Fruit fly (Drosophila melanogaster): ENCODE data around the gene CG7627.
A peak's percentile ranks its signal among the peaks of the same experiment; 100 is the strongest.

The CG7627 gene

dm6 chr2L:8311091-8311490, 51.2 kb downstream of the CG7627 start, which contains the start of the genes CG7810 and CG7806 (continued):
- TF ChIP-seq Abd-B (GFP tag; optimal IDR thresholded peaks at IDR 0.05), result no peak

DNA sequence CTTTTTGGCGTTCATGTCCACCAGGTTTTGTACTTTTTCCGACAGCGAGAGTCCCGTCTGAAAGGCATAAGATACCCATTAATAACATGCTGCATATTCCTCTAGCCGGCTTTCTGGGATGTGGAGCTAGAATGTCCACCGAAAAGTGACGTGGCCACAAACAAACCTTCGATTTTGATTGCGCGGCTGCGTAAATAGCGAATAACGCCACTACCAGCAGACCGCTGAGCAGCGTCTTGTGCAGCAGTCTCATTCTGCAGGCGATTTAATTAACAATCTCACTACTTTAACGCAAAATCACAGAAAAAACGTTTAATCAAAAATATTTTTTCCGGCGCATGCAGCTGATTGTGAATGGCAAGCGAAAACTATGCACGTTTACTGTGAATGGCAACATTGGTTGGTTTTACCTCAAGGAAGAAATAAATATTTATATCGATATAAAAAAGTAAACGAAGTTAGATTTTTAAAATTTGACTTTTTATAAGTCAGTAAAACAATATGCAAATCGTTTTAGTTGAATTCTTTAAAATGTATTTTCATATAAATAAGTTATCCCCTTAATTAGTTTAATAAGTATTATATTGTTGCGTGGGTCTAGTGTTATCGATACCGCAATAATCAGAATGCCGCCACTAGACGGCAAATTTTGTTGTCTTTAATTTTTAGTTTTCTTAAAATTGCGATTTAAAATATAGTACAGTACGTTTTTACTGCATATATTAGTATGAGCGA, 54.3 kb downstream of the CG7627 start, which contains the start of the genes Ostgamma and Mettl14:
Gene Ostgamma, minus strand, starts transcription at position 376 of the 735 bp plus-strand sequence.
Gene Mettl14, plus strand, starts transcription at position 611 of the 735 bp plus-strand sequence.
- TF ChIP-seq ey (GFP tag; optimal IDR thresholded peaks at IDR 0.05) (no peak), woc (GFP tag; optimal IDR thresholded peaks at IDR 0.05) (no peak), Sp1 (GFP tag; optimal IDR thresholded peaks at IDR 0.05) (no peak), psq (GFP tag; optimal IDR thresholded peaks at IDR 0.05) (peak; percentile 9), CG32264 (GFP tag; optimal IDR thresholded peaks at IDR 0.05) (no peak), pan (optimal IDR thresholded peaks at IDR 0.05) (no peak), sage (GFP tag; optimal IDR thresholded peaks at IDR 0.05) (no peak), dmrt93B (GFP tag; optimal IDR thresholded peaks at IDR 0.05) (no peak), CG9705 (GFP tag; optimal IDR thresholded peaks at IDR 0.05) (no peak), CrebA (GFP tag; optimal IDR thresholded peaks at IDR 0.05; ENCODE audit: borderline replicate concordance) (no peak), Hr83 (GFP tag; optimal IDR thresholded peaks at IDR 0.05; ENCODE audit: poor library complexity, severe bottlenecking) (no peak), Rel (GFP tag; optimal IDR thresholded peaks at IDR 0.05) (no peak), Rel (tag; optimal IDR thresholded peaks at IDR 0.05) (peak; percentile 46), jim (GFP tag; optimal IDR thresholded peaks at IDR 0.05) (no peak), Abd-B (GFP tag; optimal IDR thresholded peaks at IDR 0.05) (no peak), h (GFP tag; optimal IDR thresholded peaks at IDR 0.05) (no peak), Dfd (GFP tag; optimal IDR thresholded peaks at IDR 0.05) (no peak), HLH106 (tag; optimal IDR thresholded peaks at IDR 0.05) (peak; percentile 21), Mio (GFP tag; optimal IDR thresholded peaks at IDR 0.05) (no peak), tai (GFP tag; optimal IDR thresholded peaks at IDR 0.05) (no peak), br (GFP tag; optimal IDR thresholded peaks at IDR 0.05) (no peak), usp (GFP tag; optimal IDR thresholded peaks at IDR 0.05) (no peak), brk (GFP tag; optimal IDR thresholded peaks at IDR 0.05) (no peak), GATAd (GFP tag; optimal IDR thresholded peaks at IDR 0.05) (no peak), rgr (GFP tag; optimal IDR thresholded peaks at IDR 0.05) (no peak), lola (GFP tag; optimal IDR thresholded peaks at IDR 0.05) (no peak), dsf (GFP tag; optimal IDR thresholded peaks at IDR 0.05; ENCODE audit: borderline replicate concordance) (peak; percentile 29), Jra (GFP tag; optimal IDR thresholded peaks at IDR 0.05) (peak; percentile 40), sv (GFP tag; optimal IDR thresholded peaks at IDR 0.05) (peak; percentile 15), Hr78 (GFP tag; optimal IDR thresholded peaks at IDR 0.05) (no peak), OdsH (GFP tag; optimal IDR thresholded peaks at IDR 0.05) (peak; percentile 24), dl (GFP tag; optimal IDR thresholded peaks at IDR 0.05; ENCODE audit: insufficient read depth in 1 of 2, partially characterized antibody in 2 of 2) (no peak), Dif (GFP tag; optimal IDR thresholded peaks at IDR 0.05; ENCODE audit: partially characterized antibody) (no peak), fru (GFP tag; optimal IDR thresholded peaks at IDR 0.05) (no peak), Hnf4 (GFP tag; optimal IDR thresholded peaks at IDR 0.05) (no peak), Vsx2 (GFP tag; optimal IDR thresholded peaks at IDR 0.05; ENCODE audit: partially characterized antibody) (no peak), Myc (optimal IDR thresholded peaks at IDR 0.05) (peak; percentile 8), N (GFP tag; optimal IDR thresholded peaks at IDR 0.05) (no peak), foxo (GFP tag; optimal IDR thresholded peaks at IDR 0.05) (no peak)
